Worm (Caenorhabditis elegans) whole organism, late embryonic: Measurements from ENCODE around the gene C05A2.4.

Experiments
- C08G9.2 ChIP-seq: sonication (generic microtip); optimal IDR thresholded peaks from 2 replicates; lab custom pipeline; 2016; ENCODE audit warnings: mild to moderate bottlenecking, missing genetic modification characterization, moderate library complexity, missing compliant biosample characterization
- C38D4.7 ChIP-seq: fragments of 200-800 bp; sonication (Bioruptor generic); optimal IDR thresholded peaks from 2 replicates; lab custom pipeline; 2018; ENCODE audit warnings: mild to moderate bottlenecking, missing genetic modification characterization, moderate library complexity, missing compliant biosample characterization
- F13H6.1 ChIP-seq: sonication (generic microtip); optimal IDR thresholded peaks from 2 replicates; lab custom pipeline; 2016; ENCODE audit warnings: missing genetic modification characterization, missing compliant biosample characterization
- T23F11.4 ChIP-seq: fragments of 200-800 bp; sonication (Bioruptor generic); optimal IDR thresholded peaks from 2 replicates; lab custom pipeline; 2018; ENCODE audit warnings: mild to moderate bottlenecking, missing genetic modification characterization, missing compliant biosample characterization
- Y22D7AL.16 ChIP-seq: sonication (generic microtip); optimal IDR thresholded peaks from 2 replicates; lab custom pipeline; 2016; ENCODE audit warnings: missing genetic modification characterization, missing compliant biosample characterization
- ceh-14 ChIP-seq: sonication (generic microtip); optimal IDR thresholded peaks from 2 replicates; lab custom pipeline; 2016; ENCODE audit warnings: missing genotype, missing genetic modification characterization, missing compliant biosample characterization
- ceh-18 ChIP-seq: sonication (generic microtip); optimal IDR thresholded peaks from 2 replicates; lab custom pipeline; 2016; ENCODE audit warnings: missing genetic modification characterization, missing compliant biosample characterization
- ceh-2 ChIP-seq: sonication (generic microtip); optimal IDR thresholded peaks from 2 replicates; lab custom pipeline; 2016; ENCODE audit warnings: missing genotype, missing genetic modification characterization, missing compliant biosample characterization
- ceh-22 ChIP-seq: sonication (generic microtip); optimal IDR thresholded peaks from 2 replicates; lab custom pipeline; 2017; ENCODE audit warnings: missing biosample characterization, missing genetic modification characterization
- ceh-31 ChIP-seq: sonication (generic microtip); optimal IDR thresholded peaks from 2 replicates; lab custom pipeline; 2016; ENCODE audit warnings: missing genetic modification characterization, missing compliant biosample characterization
- ceh-34 ChIP-seq: sonication (generic microtip); optimal IDR thresholded peaks from 2 replicates; lab custom pipeline; 2016; ENCODE audit warnings: mild to moderate bottlenecking, missing genetic modification characterization, missing compliant biosample characterization
- che-1 ChIP-seq: sonication (generic microtip); optimal IDR thresholded peaks from 2 replicates; lab custom pipeline; 2016; ENCODE audit warnings: mild to moderate bottlenecking, missing genetic modification characterization, missing compliant biosample characterization
- ets-4 ChIP-seq: sonication (generic microtip); optimal IDR thresholded peaks from 2 replicates; lab custom pipeline; 2016; ENCODE audit warnings: missing genetic modification characterization, missing compliant biosample characterization
- eyg-1 ChIP-seq: sonication (generic microtip); optimal IDR thresholded peaks from 2 replicates; lab custom pipeline; 2016; ENCODE audit warnings: missing genotype, missing genetic modification characterization, missing compliant biosample characterization
- fkh-10 ChIP-seq: fragments of 150-350 bp; optimal IDR thresholded peaks from 2 replicates; lab custom pipeline; 2014; ENCODE audit warnings: missing biosample characterization, missing genetic modification reagents, missing genetic modification characterization
- fkh-6 ChIP-seq: sonication (generic microtip); optimal IDR thresholded peaks from 2 replicates; lab custom pipeline; 2016; ENCODE audit warnings: missing genetic modification characterization, missing compliant biosample characterization
- gmeb-2 ChIP-seq: sonication (generic microtip); optimal IDR thresholded peaks from 2 replicates; lab custom pipeline; 2016; ENCODE audit warnings: missing genetic modification characterization, inconsistent platforms, missing compliant biosample characterization
- hlh-13 ChIP-seq: fragments of 200-800 bp; sonication (Bioruptor generic); optimal IDR thresholded peaks from 2 replicates; lab custom pipeline; 2018; ENCODE audit warnings: mild to moderate bottlenecking, missing genetic modification characterization, missing compliant biosample characterization
- hlh-15 ChIP-seq: sonication (generic microtip); optimal IDR thresholded peaks from 2 replicates; lab custom pipeline; 2016; ENCODE audit warnings: missing genetic modification characterization, missing compliant biosample characterization
- hlh-30 ChIP-seq: sonication (generic microtip); optimal IDR thresholded peaks from 2 replicates; lab custom pipeline; 2017; ENCODE audit warnings: antibody characterized with exemption, missing genetic modification characterization, missing compliant biosample characterization; ENCODE audit not compliant: insufficient read depth
- hlh-6 ChIP-seq: sonication (generic microtip); optimal IDR thresholded peaks from 2 replicates; lab custom pipeline; 2016; ENCODE audit warnings: missing genotype, missing genetic modification characterization, missing compliant biosample characterization
- mec-3 ChIP-seq: sonication (generic microtip); optimal IDR thresholded peaks from 2 replicates; lab custom pipeline; 2016; ENCODE audit warnings: borderline replicate concordance, missing genetic modification characterization, missing compliant biosample characterization
- nfya-1 ChIP-seq: sonication (generic microtip); optimal IDR thresholded peaks from 2 replicates; lab custom pipeline; 2017; ENCODE audit warnings: missing genetic modification characterization, mild to moderate bottlenecking, missing compliant biosample characterization, antibody characterized with exemption, moderate library complexity
- nhr-11 ChIP-seq: fragments of 150-350 bp; optimal IDR thresholded peaks from 2 replicates; lab custom pipeline; 2014; ENCODE audit warnings: missing biosample characterization, missing genetic modification characterization
- nhr-232 ChIP-seq: sonication (generic microtip); optimal IDR thresholded peaks from 2 replicates; lab custom pipeline; 2016; ENCODE audit warnings: missing genetic modification characterization, missing compliant biosample characterization
- npax-4 ChIP-seq: sonication (generic microtip); optimal IDR thresholded peaks from 2 replicates; lab custom pipeline; 2016; ENCODE audit warnings: missing genetic modification characterization, missing compliant biosample characterization
- pag-3 ChIP-seq: sonication (generic microtip); optimal IDR thresholded peaks from 2 replicates; lab custom pipeline; 2016; ENCODE audit warnings: missing compliant biosample characterization, missing genetic modification characterization, borderline replicate concordance
- pax-1 ChIP-seq: fragments of 150-350 bp; optimal IDR thresholded peaks from 2 replicates; lab custom pipeline; 2014; ENCODE audit warnings: missing biosample characterization, missing genetic modification characterization
- pha-2 ChIP-seq: sonication (generic microtip); optimal IDR thresholded peaks from 2 replicates; lab custom pipeline; 2017; ENCODE audit warnings: mild to moderate bottlenecking, missing genetic modification characterization, missing compliant biosample characterization
- pqm-1 ChIP-seq: sonication (generic microtip); optimal IDR thresholded peaks from 2 replicates; lab custom pipeline; 2016; ENCODE audit warnings: missing genetic modification characterization, missing compliant biosample characterization
- pros-1 ChIP-seq: fragments of 150-350 bp; optimal IDR thresholded peaks from 2 replicates; lab custom pipeline; 2014; ENCODE audit warnings: missing biosample characterization, missing genetic modification reagents, missing genetic modification characterization
- ref-2 ChIP-seq: sonication (generic microtip); optimal IDR thresholded peaks from 2 replicates; lab custom pipeline; 2016; ENCODE audit warnings: missing genetic modification characterization, missing compliant biosample characterization
- rnt-1 ChIP-seq: sonication (generic microtip); optimal IDR thresholded peaks from 2 replicates; lab custom pipeline; 2016; ENCODE audit warnings: missing genetic modification characterization, missing compliant biosample characterization
- sox-2 ChIP-seq: fragments of 200-800 bp; sonication (Bioruptor generic); IDR thresholded peaks from 2 replicates; pipeline ENCODE4 v1.3.6; 2022; ENCODE audit warnings: missing genetic modification reagents, missing genetic modification characterization, missing compliant biosample characterization
- syd-9 ChIP-seq: sonication (generic microtip); optimal IDR thresholded peaks from 2 replicates; lab custom pipeline; 2016; ENCODE audit warnings: mild to moderate bottlenecking, missing genetic modification characterization, moderate library complexity, missing compliant biosample characterization
- tbx-2 ChIP-seq: sonication (generic microtip); optimal IDR thresholded peaks from 2 replicates; lab custom pipeline; 2016; ENCODE audit warnings: missing genetic modification characterization, missing compliant biosample characterization
- ttx-3 ChIP-seq: sonication (generic microtip); optimal IDR thresholded peaks from 2 replicates; lab custom pipeline; 2016; ENCODE audit warnings: missing genetic modification reagents, missing genetic modification characterization, missing compliant biosample characterization
- unc-42 ChIP-seq: sonication (generic microtip); optimal IDR thresholded peaks from 2 replicates; lab custom pipeline; 2016; ENCODE audit warnings: missing genotype, missing genetic modification characterization, missing compliant biosample characterization
- ztf-16 ChIP-seq: sonication (generic microtip); optimal IDR thresholded peaks from 2 replicates; lab custom pipeline; 2017; ENCODE audit warnings: missing genetic modification characterization, missing compliant biosample characterization

C05A2.4 gene

DNA sequence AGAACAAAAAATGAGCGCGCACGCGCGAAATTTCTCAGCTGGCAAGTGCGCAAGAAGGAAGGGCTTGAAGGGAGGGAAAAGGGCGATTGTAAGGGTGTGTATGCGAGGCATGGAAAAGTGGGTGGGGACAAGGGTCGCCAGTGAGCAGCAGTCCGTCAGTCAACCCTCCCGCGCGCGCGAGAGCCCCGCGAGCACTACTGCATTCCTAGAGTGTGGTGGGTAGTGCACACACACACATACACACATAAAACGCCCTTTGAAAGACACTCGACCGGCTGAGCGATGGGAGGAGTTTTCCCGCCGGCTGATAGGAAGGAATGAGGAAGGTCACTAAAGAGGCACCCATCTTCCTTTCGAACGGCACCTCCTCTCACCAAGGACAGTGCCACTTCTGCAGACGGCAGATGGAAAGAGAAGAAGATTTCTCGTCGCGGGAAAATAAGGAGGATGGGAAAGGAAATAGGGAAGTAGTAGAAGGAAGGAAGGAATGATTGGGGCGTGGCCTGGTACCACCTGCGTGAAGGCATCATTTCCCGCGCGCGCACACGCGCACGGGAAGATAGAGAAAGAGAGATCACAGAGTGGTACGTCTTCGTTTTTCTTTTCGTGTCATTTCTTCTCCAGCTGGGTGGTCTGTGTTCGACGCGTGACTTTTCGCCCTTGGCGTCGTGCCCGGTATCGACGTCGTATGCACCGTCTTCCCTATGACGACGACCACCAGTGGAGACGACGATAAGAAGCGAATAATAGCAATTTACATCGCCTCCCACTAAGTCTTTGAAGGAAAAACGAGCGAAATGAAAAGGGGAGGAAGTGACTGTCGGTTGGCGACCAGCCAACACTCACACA is 21.8 kb downstream of the C05A2.4 start:
- TF ChIP-seq nfya-1 (no peak), ceh-31 (tag; lab: Kevin White, UChicago) (peak; percentile 8), ceh-18 (tag; lab: Kevin White, UChicago) (peak; percentile 42), eyg-1 (tag; lab: Kevin White, UChicago) (peak; percentile 45), mec-3 (tag; lab: Kevin White, UChicago) (no peak), C38D4.7 (GFP tag; lab: Kevin White, UChicago) (peak; percentile 29), rnt-1 (tag; lab: Kevin White, UChicago) (peak; percentile 2), ztf-16 (tag; lab: Kevin White, UChicago) (peak; percentile 27), pha-2 (peak; percentile 56), tbx-2 (tag; lab: Kevin White, UChicago) (peak; percentile 63), ceh-34 (tag; lab: Kevin White, UChicago) (peak; percentile 65), ttx-3 (tag; lab: Kevin White, UChicago) (peak; percentile 20), C08G9.2 (tag; lab: Kevin White, UChicago) (peak; percentile 1), ref-2 (peak; percentile 32), F13H6.1 (tag; lab: Kevin White, UChicago) (peak; percentile 2), nhr-11 (no peak), pros-1 (tag; lab: Kevin White, UChicago) (no peak), hlh-30 (tag; lab: Kevin White, UChicago) (peak; percentile 53), pag-3 (tag; lab: Kevin White, UChicago) (peak; percentile 26), pqm-1 (no peak), hlh-6 (tag; lab: Kevin White, UChicago) (no peak), nhr-232 (tag; lab: Kevin White, UChicago) (peak; percentile 34), ceh-14 (peak; percentile 29), hlh-15 (no peak), syd-9 (peak; percentile 55), ceh-22 (tag; lab: Kevin White, UChicago) (peak; percentile 58), unc-42 (tag; lab: Kevin White, UChicago) (peak; percentile 44), fkh-6 (tag; lab: Kevin White, UChicago) (peak; percentile 61), hlh-13 (GFP tag; lab: Kevin White, UChicago) (no peak), pax-1 (tag; lab: Kevin White, UChicago) (no peak), T23F11.4 (GFP tag; lab: Kevin White, UChicago) (peak; percentile 28), ceh-2 (tag; lab: Kevin White, UChicago) (peak; percentile 23)
- TF ChIP-seq, all 69 proteins: peak for 23

DNA sequence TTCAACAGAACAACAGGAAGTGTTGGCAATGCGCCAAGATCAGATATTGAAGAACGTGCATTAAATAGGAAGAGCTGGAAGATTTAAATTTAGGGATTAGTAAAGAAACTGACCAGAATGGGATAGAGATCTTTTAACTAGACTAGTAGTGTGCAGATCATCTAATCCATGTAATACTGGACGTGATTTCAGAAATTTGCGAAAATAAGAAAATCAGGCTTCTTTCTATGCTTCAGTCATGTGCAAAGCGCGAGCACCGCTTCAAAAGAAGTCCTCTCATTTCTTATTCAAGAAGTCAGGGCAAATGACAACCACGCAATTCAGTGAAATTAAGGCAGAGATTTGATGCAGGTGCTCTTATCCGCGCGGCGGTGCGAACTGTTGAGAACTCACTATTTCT is 22.8 kb downstream of the C05A2.4 start:
- no peak for TF ChIP-seq mec-3 (tag; lab: Kevin White, UChicago)
- TF ChIP-seq pqm-1: no peak
- TF ChIP-seq npax-4 (tag; lab: Kevin White, UChicago): no peak
- no peak for TF ChIP-seq ets-4 (tag; lab: Kevin White, UChicago)
- TF ChIP-seq sox-2 (GFP tag; lab: Robert Waterston, UW): no peak
- TF ChIP-seq Y22D7AL.16: no peak
- TF ChIP-seq fkh-10 (GFP tag; lab: Kevin White, UChicago): no peak
- no peak for TF ChIP-seq T23F11.4 (GFP tag; lab: Kevin White, UChicago)
- no peak for TF ChIP-seq gmeb-2 (tag; lab: Kevin White, UChicago)
- TF ChIP-seq ceh-18 (tag; lab: Kevin White, UChicago): no peak
- no peak for TF ChIP-seq pag-3 (tag; lab: Kevin White, UChicago)
- no peak for TF ChIP-seq che-1 (tag; lab: Kevin White, UChicago)
